Worm (Caenorhabditis elegans) whole organism, mixed stage, embryonic: Measurements from ENCODE around the gene srsx-37.

Source experiments
- bed-3 ChIP-seq: fragments of 200-800 bp; sonication (Bioruptor generic); optimal IDR thresholded peaks from 3 replicates; lab custom pipeline; 2018; ENCODE audit warnings: mild to moderate bottlenecking, missing genetic modification characterization, moderate library complexity, missing compliant biosample characterization
- blmp-1 ChIP-seq: fragments of 150-350 bp; optimal IDR thresholded peaks from 2 replicates; lab custom pipeline; 2014; ENCODE audit warnings: missing biosample characterization, missing genetic modification characterization
- elt-3 ChIP-seq: fragments of 150-350 bp; optimal IDR thresholded peaks from 2 replicates; lab custom pipeline; 2014; ENCODE audit warnings: missing biosample characterization, missing genetic modification characterization
- flh-1 ChIP-seq: fragments of 200-800 bp; sonication (Bioruptor generic); optimal IDR thresholded peaks from 2 replicates; lab custom pipeline; 2018; ENCODE audit warnings: mild to moderate bottlenecking, missing genetic modification characterization, moderate library complexity, missing compliant biosample characterization
- lin-13 ChIP-seq: fragments of 150-350 bp; optimal IDR thresholded peaks from 2 replicates; lab custom pipeline; 2014; ENCODE audit warnings: missing biosample characterization, missing genetic modification characterization
- mab-5 ChIP-seq: fragments of 150-350 bp; optimal IDR thresholded peaks from 2 replicates; lab custom pipeline; 2014; ENCODE audit warnings: missing biosample characterization, missing genetic modification characterization
- mls-2 ChIP-seq: sonication (generic microtip); optimal IDR thresholded peaks from 2 replicates; lab custom pipeline; 2016; ENCODE audit warnings: mild to moderate bottlenecking, missing genetic modification characterization, moderate library complexity, missing compliant biosample characterization
- nhr-12 ChIP-seq: fragments of 150-350 bp; optimal IDR thresholded peaks from 2 replicates; lab custom pipeline; 2014; ENCODE audit warnings: missing biosample characterization, missing genetic modification characterization
- nhr-237 ChIP-seq: fragments of 150-350 bp; optimal IDR thresholded peaks from 2 replicates; lab custom pipeline; 2014; ENCODE audit warnings: missing biosample characterization, missing genetic modification characterization
- nhr-28 ChIP-seq: fragments of 150-350 bp; optimal IDR thresholded peaks from 2 replicates; lab custom pipeline; 2014; ENCODE audit warnings: missing biosample characterization, missing genetic modification characterization
- snpc-4 ChIP-seq: fragments of 150-350 bp; optimal IDR thresholded peaks from 2 replicates; lab custom pipeline; 2014; ENCODE audit warnings: missing biosample characterization, missing genetic modification characterization
- sptf-1 ChIP-seq: sonication (generic microtip); optimal IDR thresholded peaks from 2 replicates; lab custom pipeline; 2017; ENCODE audit warnings: mild to moderate bottlenecking, missing genetic modification characterization, moderate library complexity, missing compliant biosample characterization
- unc-62 ChIP-seq: fragments of 150-350 bp; optimal IDR thresholded peaks from 2 replicates; lab custom pipeline; 2014; ENCODE audit warnings: missing biosample characterization, missing genetic modification reagents, missing genetic modification characterization
- ztf-11 ChIP-seq: fragments of 150-350 bp; optimal IDR thresholded peaks from 2 replicates; lab custom pipeline; 2014; ENCODE audit warnings: missing biosample characterization, missing genetic modification characterization

DNA sequence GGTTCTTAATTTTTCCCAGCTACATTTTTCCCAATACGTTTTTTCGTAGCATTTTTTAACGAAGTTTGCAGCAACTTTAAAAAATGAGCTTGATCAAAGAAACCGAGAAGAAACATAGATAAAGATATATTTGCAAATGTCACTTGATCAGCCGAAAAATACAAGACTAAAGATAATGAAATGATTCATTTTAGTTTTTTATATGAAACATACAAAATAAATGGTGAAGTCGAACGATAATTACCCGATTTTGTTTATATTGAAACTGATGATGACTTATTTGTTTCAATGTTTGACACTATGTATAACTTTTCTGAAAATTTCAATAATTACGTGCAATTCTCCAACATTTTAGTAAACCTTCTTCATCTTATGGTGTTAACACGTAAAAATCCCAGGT is 9.4 kb upstream of the srsx-37 start, which contains the start of gene srw-22:
- TF ChIP-seq lin-13: no peak
- no peak for TF ChIP-seq unc-62
- TF ChIP-seq elt-3 (tag; lab: Kevin White, UChicago): no peak
- TF ChIP-seq nhr-12 (tag; lab: Kevin White, UChicago): no peak
- TF ChIP-seq sptf-1 (tag; lab: Kevin White, UChicago): no peak
- TF ChIP-seq mab-5: no peak
- TF ChIP-seq snpc-4 (tag; lab: Kevin White, UChicago): no peak
- no peak for TF ChIP-seq nhr-237 (tag; lab: Kevin White, UChicago)
- TF ChIP-seq blmp-1: no peak
- TF ChIP-seq nhr-28 (tag; lab: Kevin White, UChicago): no peak
- TF ChIP-seq flh-1 (GFP tag; lab: Kevin White, UChicago): no peak
- TF ChIP-seq mls-2 (tag; lab: Kevin White, UChicago): no peak
- no peak for TF ChIP-seq ztf-11 (tag; lab: Kevin White, UChicago)
- TF ChIP-seq bed-3 (GFP tag; lab: Kevin White, UChicago): no peak
